Worm (Caenorhabditis elegans): ENCODE results near the gene F48F5.6.
A peak's percentile ranks its signal among the peaks of the same experiment; 100 is the strongest.

Gene F48F5.6

DNA sequence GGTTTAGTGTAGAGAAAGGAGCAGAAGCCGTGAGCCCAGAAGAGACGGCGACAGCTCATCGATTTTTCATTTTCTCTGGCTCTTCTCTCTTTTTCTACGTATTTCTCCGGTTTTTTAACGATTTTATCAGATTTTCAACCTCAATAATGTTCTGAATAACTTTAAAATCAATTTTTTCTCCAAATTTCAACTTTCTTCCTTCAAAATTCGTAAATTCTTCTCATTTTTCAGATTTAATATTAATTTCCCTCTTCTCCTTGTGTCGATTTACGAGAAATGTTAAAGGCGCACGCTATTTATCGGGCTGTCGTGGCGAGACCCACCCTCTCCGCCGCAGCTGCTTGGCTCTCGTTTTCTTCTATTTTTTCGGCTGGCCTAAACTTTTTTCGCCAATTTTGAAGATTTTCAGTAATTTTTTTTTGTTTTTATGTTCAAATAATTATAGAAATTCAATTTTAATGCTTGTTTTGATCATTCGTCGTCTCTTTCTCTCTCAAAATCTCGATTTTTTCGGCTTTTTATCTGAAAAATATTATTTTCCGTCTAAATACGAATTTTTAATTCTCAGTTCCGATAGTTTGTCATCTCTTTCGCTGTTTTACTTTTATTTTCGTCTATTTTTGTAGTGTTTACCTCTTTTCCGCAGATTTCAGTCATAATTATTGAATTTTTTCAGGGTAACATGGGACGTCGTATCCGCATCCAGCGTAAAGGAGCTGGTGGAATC, 26.2 kb upstream of the F48F5.6 start, which contains the start of the genes calf-1 and rpl-2 (continued):
- no peak for TF ChIP-seq aly-2 (tag; optimal IDR thresholded peaks at IDR 0.05)
- no peak for TF ChIP-seq lin-39 (tag; optimal IDR thresholded peaks at IDR 0.05)
- TF ChIP-seq C04F5.9 (tag; optimal IDR thresholded peaks at IDR 0.05), result no peak
- peak; percentile 33 to 86 for TF ChIP-seq lsy-2 (tag; optimal IDR thresholded peaks at IDR 0.05)
- no peak for TF ChIP-seq elt-2 (tag; optimal IDR thresholded peaks at IDR 0.05)
- TF ChIP-seq egl-27 (tag; optimal IDR thresholded peaks at IDR 0.05), result no peak
- TF ChIP-seq unc-62 (GFP tag; optimal IDR thresholded peaks at IDR 0.05), result no peak
- peak; percentile 67 for TF ChIP-seq C16A3.4 (tag; optimal IDR thresholded peaks at IDR 0.05)
- TF ChIP-seq nhr-76 (tag; optimal IDR thresholded peaks at IDR 0.05), result no peak
- no peak for TF ChIP-seq mef-2 (tag; optimal IDR thresholded peaks at IDR 0.05)
- peak; percentile 59 for TF ChIP-seq fkh-8 (tag; optimal IDR thresholded peaks at IDR 0.05)
- no peak for TF ChIP-seq snpc-4 (tag; optimal IDR thresholded peaks at IDR 0.05)
- no peak for TF ChIP-seq mab-9 (GFP tag; IDR thresholded peaks at IDR 0.05)
- peak; percentile 60 for TF ChIP-seq blmp-1 (tag; optimal IDR thresholded peaks at IDR 0.05)
- no peak for TF ChIP-seq pag-3 (tag; optimal IDR thresholded peaks at IDR 0.05; ENCODE audit: borderline replicate concordance, insufficient read depth)
- no peak for TF ChIP-seq lir-3 (tag; optimal IDR thresholded peaks at IDR 0.05; ENCODE audit: poor library complexity)
- no peak for TF ChIP-seq fkh-10 (GFP tag; optimal IDR thresholded peaks at IDR 0.05)
- TF ChIP-seq tlp-1 (tag; optimal IDR thresholded peaks at IDR 0.05), result no peak
- no peak for TF ChIP-seq efl-3 (GFP tag; optimal IDR thresholded peaks at IDR 0.05)
- no peak for TF ChIP-seq ces-1 (GFP tag; optimal IDR thresholded peaks at IDR 0.05)
- peak; percentile 51 for TF ChIP-seq isw-1 (GFP tag; IDR thresholded peaks at IDR 0.05)
- TF ChIP-seq ceh-90 (tag; optimal IDR thresholded peaks at IDR 0.05), result no peak
- TF ChIP-seq efl-1 (optimal IDR thresholded peaks at IDR 0.05), result peak; percentile 69 to 70
- TF ChIP-seq efl-1 (GFP tag; optimal IDR thresholded peaks at IDR 0.05 in 1 of 2), result peak; percentile 63 to 94
- peak; percentile 24 to 61 (median 59) for TF ChIP-seq ceh-82 (tag; optimal IDR thresholded peaks at IDR 0.05)
- TF ChIP-seq alr-1 (tag; optimal IDR thresholded peaks at IDR 0.05; ENCODE audit: borderline replicate concordance), result no peak
- peak; percentile 80 for TF ChIP-seq nhr-85 (tag)
- TF ChIP-seq lin-14 (GFP tag; optimal IDR thresholded peaks at IDR 0.05), result no peak
- TF ChIP-seq jun-1 (tag; optimal IDR thresholded peaks at IDR 0.05), result no peak
- TF ChIP-seq nhr-19 (GFP tag; conservative IDR thresholded peaks at IDR 0.05), result peak; percentile 43
- TF ChIP-seq unc-98 (GFP tag; IDR thresholded peaks at IDR 0.05), result no peak
- TF ChIP-seq aha-1 (tag; optimal IDR thresholded peaks at IDR 0.05), result no peak
- TF ChIP-seq nhr-20 (tag; optimal IDR thresholded peaks at IDR 0.05), result peak; percentile 51
- no peak for TF ChIP-seq sptf-1 (tag; optimal IDR thresholded peaks at IDR 0.05)
- TF ChIP-seq hpl-2 (GFP tag; optimal IDR thresholded peaks at IDR 0.05), result no peak
- no peak for TF ChIP-seq ama-1 (optimal IDR thresholded peaks at IDR 0.05)
- TF ChIP-seq sup-37 (GFP tag; optimal IDR thresholded peaks at IDR 0.05), result no peak
- peak in 1 of 6 experiments; percentile 51 for TF ChIP-seq elt-3 (tag; optimal IDR thresholded peaks at IDR 0.05)
- no peak for TF ChIP-seq pqm-1 (tag; optimal IDR thresholded peaks at IDR 0.05)
- no peak for TF ChIP-seq zag-1 (tag; optimal IDR thresholded peaks at IDR 0.05)
- peak; percentile 79 for TF ChIP-seq mep-1 (tag; optimal IDR thresholded peaks at IDR 0.05)
- peak; percentile 68 for TF ChIP-seq tbx-2 (tag; optimal IDR thresholded peaks at IDR 0.05)
- no peak for TF ChIP-seq nhr-84 (tag; optimal IDR thresholded peaks at IDR 0.05)
- no peak for TF ChIP-seq nhr-90 (tag; optimal IDR thresholded peaks at IDR 0.05; ENCODE audit: poor library complexity)

DNA sequence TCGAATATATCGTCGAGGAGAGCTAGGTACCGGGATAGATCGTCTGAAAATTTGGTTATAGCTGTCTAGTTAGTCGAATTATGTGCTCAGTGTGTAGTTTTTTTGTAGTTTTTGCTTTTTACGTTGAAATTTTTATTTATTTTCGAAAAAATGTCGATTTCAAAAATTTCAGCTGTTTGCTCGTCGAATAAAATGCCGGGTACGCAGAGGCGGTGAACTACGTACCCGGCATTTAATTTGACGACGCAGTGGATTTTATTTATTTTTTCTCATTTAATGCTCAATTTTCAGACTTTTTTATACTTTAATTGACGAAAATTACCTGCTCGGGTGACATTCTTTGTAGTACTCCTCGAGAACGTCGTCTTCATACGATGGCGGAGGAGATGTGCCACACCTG, 24.0 kb upstream of the F48F5.6 start:
- peak; percentile 17 for TF ChIP-seq isw-1 (GFP tag; IDR thresholded peaks at IDR 0.05)
- peak; percentile 84 for TF ChIP-seq F16B12.6 (tag; optimal IDR thresholded peaks at IDR 0.05)
- no peak for TF ChIP-seq lin-39 (tag; optimal IDR thresholded peaks at IDR 0.05)
- TF ChIP-seq fos-1 (tag; optimal IDR thresholded peaks at IDR 0.05), result no peak
- no peak for TF ChIP-seq irx-1 (tag; optimal IDR thresholded peaks at IDR 0.05)
- no peak for TF ChIP-seq jun-1 (tag; optimal IDR thresholded peaks at IDR 0.05)
- peak in 2 of 3 experiments; percentile 39 to 44 for TF ChIP-seq dpl-1 (GFP tag; optimal IDR thresholded peaks at IDR 0.05)
- TF ChIP-seq ztf-11 (tag; optimal IDR thresholded peaks at IDR 0.05), result no peak
- peak; percentile 12 to 17 for TF ChIP-seq lin-35 (GFP tag; optimal IDR thresholded peaks at IDR 0.05)
- TF ChIP-seq ceh-82 (tag; optimal IDR thresholded peaks at IDR 0.05), result peak; percentile 3 to 7 (median 5)
- TF ChIP-seq sup-37 (GFP tag; optimal IDR thresholded peaks at IDR 0.05), result no peak
- TF ChIP-seq zag-1 (tag; optimal IDR thresholded peaks at IDR 0.05), result no peak
- TF ChIP-seq efl-1 (optimal IDR thresholded peaks at IDR 0.05), result peak; percentile 23 to 51
- TF ChIP-seq efl-1 (GFP tag; optimal IDR thresholded peaks at IDR 0.05 in 1 of 2), result peak; percentile 34 to 92
- TF ChIP-seq dsc-1 (tag; optimal IDR thresholded peaks at IDR 0.05), result no peak
- TF ChIP-seq rnt-1 (tag; optimal IDR thresholded peaks at IDR 0.05), result peak; percentile 21
- peak; percentile 42 to 51 for TF ChIP-seq lsy-2 (tag; optimal IDR thresholded peaks at IDR 0.05)
- TF ChIP-seq snu-23 (GFP tag; optimal IDR thresholded peaks at IDR 0.05), result peak; percentile 38

Data from whole organism, L1 larva.